In genomic region chr2L:20416754-20417563, dm6 we compare ENCODE assay signal across 2 fruit fly cellular contexts.
TF ChIP-seq lines count a peak whose summit lies in the region.

TSS of gene CG10949 (minus strand) at chr2L:20416918.
TSS of gene Arpc2 (plus strand) at chr2L:20417057.

TF ChIP-seq in whole organism, embryonic, 481 proteins besides CTCF, POLR2A, EP300 and RAD21 (continued from another document and continues in another):
- TF ChIP-seq CG10543 (GFP tag; optimal IDR thresholded peaks at IDR 0.05; lab: Kevin White, UChicago) (peak; percentile 39), C15 (GFP tag; IDR thresholded peaks at IDR 0.05; lab: Robert Waterston, UW) (no peak), corto (GFP tag; optimal IDR thresholded peaks at IDR 0.05; lab: Kevin White, UChicago) (no peak), NC2α (GFP tag; optimal IDR thresholded peaks at IDR 0.05; lab: Kevin White, UChicago) (no peak), shn (GFP tag; optimal IDR thresholded peaks at IDR 0.05; lab: Kevin White, UChicago) (no peak), Antp (GFP tag; optimal IDR thresholded peaks at IDR 0.05; lab: Kevin White, UChicago) (no peak), CG5953 (GFP tag; IDR thresholded peaks at IDR 0.05; lab: Robert Waterston, UW) (no peak), HmgZ (tag; optimal IDR thresholded peaks at IDR 0.05; lab: Kevin White, UChicago) (no peak), phol (tag; optimal IDR thresholded peaks at IDR 0.05; lab: Kevin White, UChicago) (peak; percentile 70), E2f1 (GFP tag; IDR thresholded peaks at IDR 0.05; lab: Robert Waterston, UW) (peak; percentile 48; the same call in 1 of the 2 replicates), sc (optimal IDR thresholded peaks at IDR 0.05; lab: Kevin White, UChicago) (no peak), sc (GFP tag; optimal IDR thresholded peaks at IDR 0.05; lab: Kevin White, UChicago) (no peak), CG3995 (GFP tag; optimal IDR thresholded peaks at IDR 0.05; lab: Kevin White, UChicago) (peak; percentile 62), D (optimal IDR thresholded peaks at IDR 0.05; lab: Kevin White, UChicago) (no peak), D (GFP tag; optimal IDR thresholded peaks at IDR 0.05; lab: Kevin White, UChicago) (no peak), ATbp (GFP tag; optimal IDR thresholded peaks at IDR 0.05; lab: Kevin White, UChicago) (no peak), Dfd (GFP tag; optimal IDR thresholded peaks at IDR 0.05; lab: Kevin White, UChicago) (no peak), CG7786 (GFP tag; optimal IDR thresholded peaks at IDR 0.05; lab: Kevin White, UChicago) (no peak), zf30C (GFP tag; optimal IDR thresholded peaks at IDR 0.05; lab: Kevin White, UChicago) (peak; percentile 18), Hsf (GFP tag; optimal IDR thresholded peaks at IDR 0.05; lab: Kevin White, UChicago) (no peak), CG11247 (GFP tag; IDR thresholded peaks at IDR 0.05; lab: Robert Waterston, UW) (0 out of 2 replicates have a peak, but pooled peaks have one; percentile 6), kah (GFP tag; optimal IDR thresholded peaks at IDR 0.05; lab: Kevin White, UChicago) (no peak), ase (GFP tag; IDR thresholded peaks at IDR 0.05; lab: Robert Waterston, UW) (no peak), Gug (GFP tag; IDR thresholded peaks at IDR 0.05; lab: Robert Waterston, UW) (peak; percentile 40; the same call in 1 of the 4 replicates), CG6689 (GFP tag; IDR thresholded peaks at IDR 0.05; lab: Robert Waterston, UW) (peak; percentile 48; the same call in 1 of the 2 replicates), lov (optimal IDR thresholded peaks at IDR 0.05; lab: Kevin White, UChicago) (no peak), lov (GFP tag; IDR thresholded peaks at IDR 0.05; lab: Robert Waterston, UW) (no peak), CG1024 (GFP tag; IDR thresholded peaks at IDR 0.05; lab: Robert Waterston, UW) (no peak), CG7928 (GFP tag; optimal IDR thresholded peaks at IDR 0.05; lab: Kevin White, UChicago) (no peak), ranshi (GFP tag; IDR thresholded peaks at IDR 0.05; lab: Robert Waterston, UW) (no peak; the same call in 1 of the 2 replicates), br (optimal IDR thresholded peaks at IDR 0.05; lab: Kevin White, UChicago) (no peak), CG12236 (GFP tag; optimal IDR thresholded peaks at IDR 0.05; lab: Kevin White, UChicago) (no peak), CG15073 (GFP tag; optimal IDR thresholded peaks at IDR 0.05; lab: Kevin White, UChicago) (no peak), CG8924 (tag; optimal IDR thresholded peaks at IDR 0.05; lab: Kevin White, UChicago) (peak; percentile 64), CG12104 (GFP tag; optimal IDR thresholded peaks at IDR 0.05; lab: Kevin White, UChicago) (no peak), CG14441 (GFP tag; IDR thresholded peaks at IDR 0.05; lab: Robert Waterston, UW) (peak; percentile 47; the same call in 1 of the 2 replicates), gcm (GFP tag; optimal IDR thresholded peaks at IDR 0.05; lab: Kevin White, UChicago) (peak; percentile 10), CG2129 (GFP tag; IDR thresholded peaks at IDR 0.05; lab: Robert Waterston, UW; ENCODE audit: partially characterized antibody) (no peak), rib (GFP tag; IDR thresholded peaks at IDR 0.05; lab: Robert Waterston, UW) (no peak), al (GFP tag; IDR thresholded peaks at IDR 0.05; lab: Robert Waterston, UW) (peak; percentile 63), Fer1 (GFP tag; optimal IDR thresholded peaks at IDR 0.05; lab: Kevin White, UChicago) (peak; percentile 21), dm (GFP tag; optimal IDR thresholded peaks at IDR 0.05; lab: Kevin White, UChicago) (peak; percentile 83), en (GFP tag; optimal IDR thresholded peaks at IDR 0.05; lab: Kevin White, UChicago) (no peak), Kr (GFP tag; optimal IDR thresholded peaks at IDR 0.05; lab: Kevin White, UChicago) (no peak), vvl (GFP tag; IDR thresholded peaks at IDR 0.05; lab: Robert Waterston, UW) (peak; percentile 27; the same call in 1 of the 2 replicates), trem (tag; optimal IDR thresholded peaks at IDR 0.05; lab: Kevin White, UChicago) (peak; percentile 71), gfzf (GFP tag; optimal IDR thresholded peaks at IDR 0.05; lab: Kevin White, UChicago) (no peak), Ets65A (GFP tag; lab: Kevin White, UChicago) (peak; percentile 74), CG14667 (GFP tag; IDR thresholded peaks at IDR 0.05; lab: Robert Waterston, UW) (peak; percentile 33; the same call in 1 of the 2 replicates), prd (optimal IDR thresholded peaks at IDR 0.05; lab: Kevin White, UChicago) (no peak), prd (GFP tag; IDR thresholded peaks at IDR 0.05; lab: Robert Waterston, UW) (peak; percentile 59; the same call in 1 of the 3 replicates), CG16863 (GFP tag; optimal IDR thresholded peaks at IDR 0.05; lab: Kevin White, UChicago) (no peak), Asciz (GFP tag; optimal IDR thresholded peaks at IDR 0.05; lab: Kevin White, UChicago) (no peak), CG6654 (GFP tag; optimal IDR thresholded peaks at IDR 0.05; lab: Kevin White, UChicago) (no peak), CG4282 (GFP tag; optimal IDR thresholded peaks at IDR 0.05; lab: Kevin White, UChicago) (no peak), slou (GFP tag; optimal IDR thresholded peaks at IDR 0.05; lab: Kevin White, UChicago) (peak; percentile 17), chm (GFP tag; IDR thresholded peaks at IDR 0.05; lab: Robert Waterston, UW) (no peak; the same call in 1 of the 2 replicates), CG12659 (GFP tag; optimal IDR thresholded peaks at IDR 0.05; lab: Kevin White, UChicago) (peak; percentile 87), Atf-2 (GFP tag; optimal IDR thresholded peaks at IDR 0.05; lab: Kevin White, UChicago) (no peak), CG17912 (GFP tag; optimal IDR thresholded peaks at IDR 0.05; lab: Kevin White, UChicago) (no peak), CrebB (tag; optimal IDR thresholded peaks at IDR 0.05; lab: Kevin White, UChicago) (no peak), CG34422 (GFP tag; IDR thresholded peaks at IDR 0.05; lab: Robert Waterston, UW) (peak; percentile 73; the same call in 2 of the 3 replicates), H2.0 (GFP tag; IDR thresholded peaks at IDR 0.05; lab: Robert Waterston, UW) (peak; percentile 38; the same call in 1 of the 2 replicates), inv (GFP tag; IDR thresholded peaks at IDR 0.05; lab: Robert Waterston, UW; ENCODE audit: partially characterized antibody) (peak; percentile 60; the same call in 1 of the 2 replicates), ssp (GFP tag; IDR thresholded peaks at IDR 0.05; lab: Robert Waterston, UW) (no peak), zfh1 (GFP tag; IDR thresholded peaks at IDR 0.05; lab: Robert Waterston, UW) (no peak), CG10565 (GFP tag; optimal IDR thresholded peaks at IDR 0.05; lab: Kevin White, UChicago) (no peak)

TF ChIP-seq in whole organism, prepupa, 60 proteins besides CTCF, POLR2A, EP300 and RAD21 (continued from another document):
- TF ChIP-seq Hr39 (GFP tag; optimal IDR thresholded peaks at IDR 0.05; lab: Kevin White, UChicago), result no peak
- TF ChIP-seq fkh (GFP tag; optimal IDR thresholded peaks at IDR 0.05; lab: Kevin White, UChicago), result peak; percentile 49
- TF ChIP-seq net (GFP tag; optimal IDR thresholded peaks at IDR 0.05; lab: Kevin White, UChicago), result peak; percentile 33
- peak; percentile 61 for TF ChIP-seq Gug (GFP tag; IDR thresholded peaks at IDR 0.05; lab: Robert Waterston, UW)
- TF ChIP-seq fd59A (GFP tag; optimal IDR thresholded peaks at IDR 0.05; lab: Kevin White, UChicago), result no peak
- no peak for TF ChIP-seq CG11902 (GFP tag; optimal IDR thresholded peaks at IDR 0.05; lab: Kevin White, UChicago)
